Fruit fly (Drosophila melanogaster) whole organism, wandering third instar larva: ENCODE results near the gene Hip14.

Experiments
- Abd-B ChIP-seq: fragments of >200 bp; optimal IDR thresholded peaks from 2 replicates; lab custom pipeline; 2017; ENCODE audit warnings: missing biosample characterization, missing genetic modification characterization
- CG32264 ChIP-seq: fragments of 200-800 bp; sonication (Bioruptor generic); optimal IDR thresholded peaks from 2 replicates; lab custom pipeline; 2016; ENCODE audit warnings: missing biosample characterization, missing genetic modification characterization
- CG9705 ChIP-seq: fragments of 200-800 bp; sonication (Bioruptor generic); optimal IDR thresholded peaks from 2 replicates; lab custom pipeline; 2018; ENCODE audit warnings: missing biosample characterization, mild to moderate bottlenecking, missing genetic modification characterization
- CrebA ChIP-seq: fragments of 200-800 bp; sonication (Bioruptor generic); optimal IDR thresholded peaks from 2 replicates; lab custom pipeline; 2016; ENCODE audit warnings: missing biosample characterization, mild to moderate bottlenecking, missing genetic modification characterization, borderline replicate concordance
- Dfd ChIP-seq: fragments of >200 bp; optimal IDR thresholded peaks from 2 replicates; lab custom pipeline; 2017; ENCODE audit warnings: missing biosample characterization, missing genetic modification characterization
- Dif ChIP-seq: fragments of 200-275, 200-300 bp; sonication (Bioruptor generic); optimal IDR thresholded peaks from 2 replicates; lab custom pipeline; 2018; ENCODE audit warnings: missing biosample characterization, missing genetic modification characterization; ENCODE audit not compliant: partially characterized antibody
- GATAd ChIP-seq: sonication (Bioruptor generic); optimal IDR thresholded peaks from 2 replicates; lab custom pipeline; 2016; ENCODE audit warnings: missing biosample characterization, missing genetic modification characterization
- HLH106 ChIP-seq: fragments of 200-800 bp; optimal IDR thresholded peaks from 3 replicates; lab custom pipeline; 2019; ENCODE audit warnings: missing biosample characterization, mild to moderate bottlenecking, missing genetic modification characterization, moderate library complexity
- Hnf4 ChIP-seq: fragments of 200-800 bp; sonication (Bioruptor generic); optimal IDR thresholded peaks from 2 replicates; lab custom pipeline; 2016; ENCODE audit warnings: missing biosample characterization, mild to moderate bottlenecking, missing genetic modification characterization
- Hr78 ChIP-seq: fragments of >200 bp; optimal IDR thresholded peaks from 2 replicates; lab custom pipeline; 2017; ENCODE audit warnings: missing biosample characterization, missing genetic modification characterization
- Hr83 ChIP-seq: fragments of 200-300 bp; sonication (Bioruptor generic); optimal IDR thresholded peaks from 2 replicates; lab custom pipeline; 2016; ENCODE audit warnings: missing biosample characterization, mild to moderate bottlenecking, missing genetic modification characterization, moderate library complexity; ENCODE audit not compliant: poor library complexity, severe bottlenecking
- Jra ChIP-seq: sonication (Bioruptor generic); optimal IDR thresholded peaks from 2 replicates; lab custom pipeline; 2016; ENCODE audit warnings: missing biosample characterization, missing genetic modification characterization
- Mio ChIP-seq: sonication (Bioruptor generic); optimal IDR thresholded peaks from 2 replicates; lab custom pipeline; 2016; ENCODE audit warnings: missing biosample characterization, missing genetic modification characterization
- Myc ChIP-seq: fragments of >200 bp; optimal IDR thresholded peaks from 2 replicates; lab custom pipeline; 2017
- N ChIP-seq: fragments of >200 bp; optimal IDR thresholded peaks from 2 replicates; lab custom pipeline; 2018; ENCODE audit warnings: missing biosample characterization, missing external identifiers, missing genetic modification characterization
- OdsH ChIP-seq: fragments of 200-800 bp; sonication (Bioruptor generic); optimal IDR thresholded peaks from 2 replicates; lab custom pipeline; 2016; ENCODE audit warnings: missing biosample characterization, mild to moderate bottlenecking, missing genetic modification characterization
- Rel ChIP-seq, 2 experiments: fragments of 200-800 bp; sonication (Bioruptor generic) in 1 of 2; optimal IDR thresholded peaks; 2 replicates in 1 of 2; 3 replicates in 1 of 2; lab custom pipeline; 2016 to 2019; ENCODE audit warnings: mild to moderate bottlenecking in 2 of 2, missing biosample characterization in 2 of 2, missing genetic modification characterization in 2 of 2, moderate library complexity in 1 of 2
- Sp1 ChIP-seq: fragments of 200-800 bp; sonication (Bioruptor generic); optimal IDR thresholded peaks from 3 replicates; lab custom pipeline; 2019; ENCODE audit warnings: missing biosample characterization, mild to moderate bottlenecking, missing genetic modification characterization, moderate library complexity
- Vsx2 ChIP-seq: fragments of 200-300, 225-300 bp; sonication (Bioruptor generic); optimal IDR thresholded peaks from 2 replicates; lab custom pipeline; 2018; ENCODE audit warnings: missing biosample characterization, missing genetic modification characterization; ENCODE audit not compliant: partially characterized antibody
- br ChIP-seq: fragments of 200-800 bp; sonication (Bioruptor generic); optimal IDR thresholded peaks from 2 replicates; lab custom pipeline; 2016; ENCODE audit warnings: missing biosample characterization, missing genetic modification characterization
- brk ChIP-seq: fragments of 200-800 bp; sonication (Bioruptor generic); optimal IDR thresholded peaks from 2 replicates; lab custom pipeline; 2016; ENCODE audit warnings: missing biosample characterization, mild to moderate bottlenecking, missing genetic modification characterization
- dl ChIP-seq, 2 experiments: fragments of 175-275, 200-275 bp in 1 of 2; fragments of 200-275 bp in 1 of 2; sonication (Bioruptor generic); optimal IDR thresholded peaks; lab custom pipeline; 2018; ENCODE audit warnings: mild to moderate bottlenecking in 2 of 2, missing biosample characterization in 2 of 2, missing genetic modification characterization in 2 of 2, moderate library complexity in 2 of 2; ENCODE audit not compliant: partially characterized antibody in 2 of 2, insufficient read depth in 1 of 2
- dmrt93B ChIP-seq: fragments of 200-800 bp; sonication (Bioruptor generic); optimal IDR thresholded peaks from 2 replicates; lab custom pipeline; 2018; ENCODE audit warnings: missing biosample characterization, mild to moderate bottlenecking, missing genetic modification characterization
- dsf ChIP-seq: sonication (Bioruptor generic); optimal IDR thresholded peaks from 2 replicates; lab custom pipeline; 2016; ENCODE audit warnings: missing biosample characterization, missing genetic modification characterization, borderline replicate concordance
- ey ChIP-seq: fragments of 200-800 bp; sonication (Bioruptor generic); optimal IDR thresholded peaks from 2 replicates; lab custom pipeline; 2016; ENCODE audit warnings: missing biosample characterization, missing genetic modification characterization
- foxo ChIP-seq, 2 experiments: fragments of 200-800 bp; sonication (Bioruptor generic); optimal IDR thresholded peaks; 2 replicates in 1 of 2; 3 replicates in 1 of 2; lab custom pipeline; 2016 to 2017; ENCODE audit warnings: missing biosample characterization in 2 of 2, missing genetic modification characterization in 2 of 2
- fru ChIP-seq: fragments of 200-800 bp; sonication (Bioruptor generic); optimal IDR thresholded peaks from 3 replicates; lab custom pipeline; 2016; ENCODE audit warnings: missing biosample characterization, mild to moderate bottlenecking, missing genetic modification characterization
- h ChIP-seq: fragments of 200-800 bp; sonication (Bioruptor generic); optimal IDR thresholded peaks from 3 replicates; lab custom pipeline; 2016; ENCODE audit warnings: missing biosample characterization, mild to moderate bottlenecking, missing genetic modification characterization
- jim ChIP-seq: fragments of 175-275, 200-325 bp; sonication (Bioruptor generic); optimal IDR thresholded peaks from 2 replicates; lab custom pipeline; 2016; ENCODE audit warnings: missing biosample characterization, mild to moderate bottlenecking, missing genetic modification characterization
- lola ChIP-seq: fragments of >200 bp; optimal IDR thresholded peaks from 2 replicates; lab custom pipeline; 2017; ENCODE audit warnings: missing biosample characterization, missing genetic modification characterization
- pan ChIP-seq: fragments of >200 bp; optimal IDR thresholded peaks from 2 replicates; lab custom pipeline; 2017
- psq ChIP-seq: fragments of 200-800 bp; sonication (Bioruptor generic); optimal IDR thresholded peaks from 3 replicates; lab custom pipeline; 2017; ENCODE audit warnings: missing biosample characterization, mild to moderate bottlenecking, missing genetic modification characterization, moderate library complexity
- rgr ChIP-seq: fragments of 200-800 bp; sonication (Bioruptor generic); optimal IDR thresholded peaks from 3 replicates; lab custom pipeline; 2016; ENCODE audit warnings: missing biosample characterization, mild to moderate bottlenecking, missing genetic modification characterization
- sage ChIP-seq: fragments of 200-800 bp; sonication (Bioruptor generic); optimal IDR thresholded peaks from 2 replicates; lab custom pipeline; 2016; ENCODE audit warnings: missing biosample characterization, mild to moderate bottlenecking, missing genetic modification characterization
- sv ChIP-seq: fragments of 200-800 bp; sonication (Bioruptor generic); optimal IDR thresholded peaks from 3 replicates; lab custom pipeline; 2016; ENCODE audit warnings: missing biosample characterization, missing genetic modification characterization
- tai ChIP-seq: sonication (Bioruptor generic); optimal IDR thresholded peaks from 2 replicates; lab custom pipeline; 2016; ENCODE audit warnings: missing biosample characterization, missing genetic modification characterization
- usp ChIP-seq: fragments of >200 bp; optimal IDR thresholded peaks from 2 replicates; lab custom pipeline; 2017; ENCODE audit warnings: missing biosample characterization, missing genetic modification characterization
- woc ChIP-seq: sonication (Bioruptor generic); optimal IDR thresholded peaks from 2 replicates; lab custom pipeline; 2016; ENCODE audit warnings: missing biosample characterization, mild to moderate bottlenecking, missing genetic modification characterization

The Hip14 gene

DNA sequence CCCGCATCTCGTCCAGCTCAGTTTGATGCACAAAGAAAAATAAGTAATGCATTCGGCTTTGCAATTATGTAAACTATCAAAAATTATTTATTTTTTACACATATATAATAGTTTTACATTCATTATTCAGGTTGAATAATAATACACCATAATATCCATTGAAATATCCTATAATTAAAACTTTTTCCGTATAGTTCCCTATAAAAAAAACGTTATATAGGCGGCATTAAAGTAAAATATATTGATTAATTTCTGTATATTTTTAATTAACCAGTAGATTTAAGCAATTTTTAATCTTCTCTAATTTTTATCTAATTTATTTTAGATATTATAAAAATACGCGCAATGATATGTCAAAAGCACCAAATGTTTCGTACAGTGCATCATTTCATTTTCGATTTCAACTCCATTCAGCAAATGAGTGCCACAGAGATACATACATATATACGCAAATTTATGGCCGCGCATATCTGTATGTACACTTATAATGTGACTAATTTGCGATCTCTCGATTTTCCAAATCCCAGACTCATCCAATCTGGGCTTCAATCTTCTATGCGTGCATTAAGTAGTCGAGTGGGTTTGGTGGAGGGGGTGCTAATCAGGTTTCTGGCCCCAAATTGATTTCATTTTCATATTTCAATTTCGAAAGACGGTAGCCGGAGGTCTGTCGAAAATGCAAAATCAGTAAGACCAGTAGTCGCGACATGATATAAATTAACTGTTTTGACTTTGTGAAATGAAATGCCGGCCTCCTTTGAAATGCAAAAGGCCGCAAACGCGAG is 25.4 kb downstream of the Hip14 start:
- TF ChIP-seq HLH106 (tag; lab: Kevin White, UChicago), result peak; percentile 18
- TF ChIP-seq dsf (GFP tag; lab: Kevin White, UChicago), result no peak
- TF ChIP-seq Sp1 (GFP tag; lab: Kevin White, UChicago), result peak; percentile 11
- peak; percentile 16 for TF ChIP-seq Dfd (GFP tag; lab: Kevin White, UChicago)
- no peak for TF ChIP-seq N

DNA sequence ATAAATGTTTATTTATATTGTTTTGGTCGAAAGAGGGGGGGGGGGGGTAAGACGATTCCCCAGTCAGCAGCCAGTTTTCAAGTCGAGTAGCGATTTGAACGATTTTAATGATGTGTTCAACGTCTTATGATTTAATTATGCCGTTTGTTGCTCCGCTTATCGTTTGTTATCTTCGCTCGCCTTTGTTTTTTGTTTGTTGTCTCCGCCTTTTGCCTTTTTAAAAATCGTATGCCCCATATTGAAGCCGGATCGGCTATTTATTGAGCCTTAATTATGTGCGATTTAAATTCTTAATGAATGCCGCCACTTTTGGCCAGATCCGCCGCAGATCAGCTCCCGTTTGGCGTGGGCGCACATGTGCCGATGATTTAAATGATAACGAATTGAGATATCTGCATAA is 26.5 kb downstream of the Hip14 start:
- no peak for TF ChIP-seq N

dm6 chr3L:16015765-16016760 is 28.0 kb downstream of the Hip14 start:
- no peak for TF ChIP-seq CG32264 (GFP tag; lab: Kevin White, UChicago)
- TF ChIP-seq usp (GFP tag; lab: Kevin White, UChicago), result no peak
- peak; percentile 12 for TF ChIP-seq rgr (GFP tag; lab: Kevin White, UChicago)
- TF ChIP-seq dl (GFP tag; optimal IDR thresholded peaks at IDR 0.05; lab: Kevin White, UChicago; ENCODE audit: insufficient read depth in 1 of 2, partially characterized antibody in 2 of 2), result no peak
- TF ChIP-seq lola (GFP tag; lab: Kevin White, UChicago), result no peak
- no peak for TF ChIP-seq Jra
- TF ChIP-seq dsf (GFP tag; lab: Kevin White, UChicago), result no peak
- TF ChIP-seq brk (GFP tag; lab: Kevin White, UChicago), result no peak
- TF ChIP-seq CrebA, result no peak
- no peak for TF ChIP-seq br
- no peak for TF ChIP-seq N
- TF ChIP-seq HLH106 (tag; lab: Kevin White, UChicago), result peak; percentile 78
- TF ChIP-seq tai (GFP tag; lab: Kevin White, UChicago), result no peak
- peak; percentile 84 for TF ChIP-seq psq
- TF ChIP-seq GATAd (GFP tag; lab: Kevin White, UChicago), result no peak
- TF ChIP-seq Vsx2 (GFP tag; lab: Kevin White, UChicago), result no peak
- no peak for TF ChIP-seq sage
- TF ChIP-seq pan (lab: Kevin White, UChicago), result no peak
- peak; percentile 86 for TF ChIP-seq Sp1 (GFP tag; lab: Kevin White, UChicago)
- TF ChIP-seq woc (GFP tag; lab: Kevin White, UChicago), result peak; percentile 18
- TF ChIP-seq Dif (GFP tag; lab: Kevin White, UChicago), result no peak
- peak; percentile 16 for TF ChIP-seq dmrt93B (GFP tag; lab: Kevin White, UChicago)
- peak; percentile 54 for TF ChIP-seq OdsH (GFP tag; lab: Kevin White, UChicago)
- TF ChIP-seq Mio (GFP tag; lab: Kevin White, UChicago), result no peak
- TF ChIP-seq Hr78, result no peak
- peak in 1 of 2 experiments; percentile 66 for TF ChIP-seq foxo (GFP tag; optimal IDR thresholded peaks at IDR 0.05; lab: Kevin White, UChicago)
- TF ChIP-seq Hr83 (GFP tag; lab: Kevin White, UChicago), result no peak
- TF ChIP-seq Myc, result no peak
- TF ChIP-seq Dfd (GFP tag; lab: Kevin White, UChicago), result no peak
- TF ChIP-seq ey (GFP tag; lab: Kevin White, UChicago), result no peak
- TF ChIP-seq Abd-B (GFP tag; lab: Kevin White, UChicago), result no peak
- TF ChIP-seq sv (GFP tag; lab: Kevin White, UChicago), result no peak
- no peak for TF ChIP-seq CG9705
- TF ChIP-seq fru, result peak; percentile 14
- TF ChIP-seq h (GFP tag; lab: Kevin White, UChicago), result peak; percentile 16
- no peak for TF ChIP-seq Hnf4 (GFP tag; lab: Kevin White, UChicago)
- no peak for TF ChIP-seq jim (GFP tag; lab: Kevin White, UChicago)
- no peak for TF ChIP-seq Rel (GFP tag; optimal IDR thresholded peaks at IDR 0.05; lab: Kevin White, UChicago)
- no peak for TF ChIP-seq Rel (tag; optimal IDR thresholded peaks at IDR 0.05; lab: Kevin White, UChicago)
